Worm (Caenorhabditis elegans) whole organism, L4/young adult: ENCODE data around the gene comt-3.

Experiments used
- W03F9.2 ChIP-seq: fragments of 150-350 bp; optimal IDR thresholded peaks from 2 replicates; lab custom pipeline; 2014; ENCODE audit warnings: missing biosample characterization, missing genetic modification characterization
- dao-5 ChIP-seq: sonication (generic microtip); optimal IDR thresholded peaks from 2 replicates; lab custom pipeline; 2016; ENCODE audit warnings: missing genotype, missing genetic modification characterization, moderate library complexity, missing compliant biosample characterization
- him-1 ChIP-seq: sonication (generic microtip); optimal IDR thresholded peaks from 2 replicates; lab custom pipeline; 2016; ENCODE audit warnings: missing genotype, missing genetic modification reagents, missing genetic modification characterization, missing compliant biosample characterization

DNA sequence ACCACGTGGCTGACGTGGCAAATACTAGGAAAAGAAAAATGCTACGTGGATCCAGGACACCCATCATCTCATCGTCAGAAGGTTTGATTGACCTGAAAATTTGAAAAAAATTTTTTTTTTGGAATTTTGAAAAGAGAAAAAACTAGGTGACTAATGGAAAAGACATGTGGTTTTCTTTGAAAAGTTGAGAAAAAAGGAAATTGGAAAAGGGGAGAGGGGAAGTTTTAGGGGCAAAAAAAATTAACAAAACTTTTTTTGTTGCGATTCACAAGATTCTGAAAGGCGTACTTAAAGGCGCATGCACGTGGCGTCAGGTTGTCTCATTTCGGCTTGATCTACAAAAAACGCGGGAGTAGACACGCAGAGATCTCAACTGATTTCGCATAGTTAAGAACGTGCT is 15.5 kb downstream of the comt-3 start, which contains the start of gene Y40B10A.9:
- TF ChIP-seq him-1 (tag; lab: Kevin White, UChicago) = no peak
- TF ChIP-seq dao-5 (tag; lab: Kevin White, UChicago) = no peak
- no peak for TF ChIP-seq W03F9.2
